Worm (Caenorhabditis elegans): ENCODE measurements around the gene B0365.9.

ce11 chrV:13092349-13092748 lies 41.0 kb downstream of the B0365.9 start, which contains the start of gene lurp-4:
- TF ChIP-seq T22C8.4 (GFP tag; IDR thresholded peaks at IDR 0.05) (no peak), flt-1 (GFP tag; IDR thresholded peaks at IDR 0.05) (no peak), ref-1 (GFP tag; conservative IDR thresholded peaks at IDR 0.05) (no peak), ztf-29 (GFP tag; IDR thresholded peaks at IDR 0.05) (no peak)

Measured in whole organism, midembryonic.